Fruit fly (Drosophila melanogaster) whole organism, wandering third instar larva: ENCODE results near the gene CG32299.
A peak's percentile ranks its signal among the peaks of the same experiment; 100 is the strongest.

Experiments
- HLH106 ChIP-seq: fragments of 200-800 bp; optimal IDR thresholded peaks from 3 replicates; lab custom pipeline; 2019; ENCODE audit warnings: missing biosample characterization, mild to moderate bottlenecking, missing genetic modification characterization, moderate library complexity
- Jra ChIP-seq: sonication (Bioruptor generic); optimal IDR thresholded peaks from 2 replicates; lab custom pipeline; 2016; ENCODE audit warnings: missing biosample characterization, missing genetic modification characterization
- N ChIP-seq: fragments of >200 bp; optimal IDR thresholded peaks from 2 replicates; lab custom pipeline; 2018; ENCODE audit warnings: missing biosample characterization, missing external identifiers, missing genetic modification characterization
- h ChIP-seq: fragments of 200-800 bp; sonication (Bioruptor generic); optimal IDR thresholded peaks from 3 replicates; lab custom pipeline; 2016; ENCODE audit warnings: missing biosample characterization, mild to moderate bottlenecking, missing genetic modification characterization

DNA sequence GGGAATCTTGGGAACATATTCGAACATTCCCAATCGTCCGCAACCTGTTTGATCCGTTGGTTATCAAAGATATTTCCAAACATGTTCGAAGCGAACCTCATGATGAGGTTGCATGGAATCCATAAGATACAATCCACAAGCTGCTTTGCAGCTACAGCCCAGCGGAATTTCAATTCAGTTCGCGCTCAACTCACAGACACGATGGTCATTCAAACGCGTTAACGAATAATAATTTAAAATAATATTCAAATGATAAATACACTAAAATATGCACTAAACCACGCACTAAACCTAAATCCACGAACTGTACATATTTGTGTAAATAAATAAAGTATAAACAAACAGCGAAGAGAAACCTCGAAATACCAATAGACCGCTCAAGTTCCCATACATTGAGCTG lies 3.0 kb downstream of the CG32299 start:
- TF ChIP-seq h (GFP tag; lab: Kevin White, UChicago) (peak; percentile 42), Jra (GFP tag; lab: Kevin White, UChicago) (no peak), N (GFP tag; lab: Kevin White, UChicago) (no peak), HLH106 (tag; lab: Kevin White, UChicago) (no peak)
